Fruit fly (Drosophila melanogaster) whole organism, adult: ENCODE measurements around the gene CG42676.

ENCODE experiments used
- CG11617 ChIP-seq: fragments of 200-800 bp; sonication (Bioruptor generic); optimal IDR thresholded peaks from 2 replicates; lab custom pipeline; 2017; ENCODE audit warnings: mild to moderate bottlenecking, missing biosample characterization, missing genetic modification reagents, missing genetic modification characterization
- CG12768 ChIP-seq: fragments of 200-800 bp; sonication (Bioruptor generic); optimal IDR thresholded peaks from 2 replicates; lab custom pipeline; 2017; ENCODE audit warnings: missing biosample characterization, missing genetic modification characterization, mild to moderate bottlenecking, moderate library complexity, missing genetic modification reagents
- CG14711 ChIP-seq: fragments of 200-800 bp; sonication (Bioruptor generic); optimal IDR thresholded peaks from 2 replicates; lab custom pipeline; 2018; ENCODE audit warnings: missing biosample characterization, mild to moderate bottlenecking, missing genetic modification characterization, moderate library complexity
- CG1620 ChIP-seq: fragments of 200-800 bp; sonication (Bioruptor generic); optimal IDR thresholded peaks from 2 replicates; lab custom pipeline; 2016; ENCODE audit warnings: missing biosample characterization, missing genetic modification characterization
- CG33017 ChIP-seq: fragments of 200-800 bp; sonication (Bioruptor generic); optimal IDR thresholded peaks from 2 replicates; lab custom pipeline; 2018; ENCODE audit warnings: missing biosample characterization, mild to moderate bottlenecking, missing genetic modification characterization, moderate library complexity
- CG5204 ChIP-seq: fragments of 200-800 bp; sonication (Bioruptor generic); optimal IDR thresholded peaks from 2 replicates; lab custom pipeline; 2016; ENCODE audit warnings: missing biosample characterization, missing genetic modification characterization
- CG7045 ChIP-seq: fragments of 200-800 bp; sonication (Bioruptor generic); optimal IDR thresholded peaks from 2 replicates; lab custom pipeline; 2017; ENCODE audit warnings: missing biosample characterization, mild to moderate bottlenecking, missing genetic modification characterization
- CG7101 ChIP-seq: fragments of 200-800 bp; sonication (Bioruptor generic); optimal IDR thresholded peaks from 2 replicates; lab custom pipeline; 2018; ENCODE audit warnings: missing biosample characterization, mild to moderate bottlenecking, missing genetic modification characterization, moderate library complexity
- Clk ChIP-seq: fragments of 200-800 bp; sonication (Bioruptor generic); optimal IDR thresholded peaks from 2 replicates; lab custom pipeline; 2017; ENCODE audit warnings: missing biosample characterization, missing genetic modification characterization
- Crg-1 ChIP-seq: fragments of 200-800 bp; sonication (Bioruptor generic); optimal IDR thresholded peaks from 2 replicates; lab custom pipeline; 2016; ENCODE audit warnings: missing biosample characterization, missing genetic modification characterization
- Hr96 ChIP-seq: fragments of 200-800 bp; sonication (Bioruptor generic); optimal IDR thresholded peaks from 2 replicates; lab custom pipeline; 2016; ENCODE audit warnings: missing biosample characterization, missing genetic modification characterization
- Mnt ChIP-seq: fragments of 200-800 bp; sonication (Bioruptor generic); optimal IDR thresholded peaks from 2 replicates; lab custom pipeline; 2016; ENCODE audit warnings: missing biosample characterization, mild to moderate bottlenecking, missing genetic modification characterization
- bab1 ChIP-seq: fragments of 200-800 bp; sonication (Bioruptor generic); optimal IDR thresholded peaks from 3 replicates; lab custom pipeline; 2019; ENCODE audit warnings: missing biosample characterization, mild to moderate bottlenecking, missing genetic modification characterization, moderate library complexity
- cic ChIP-seq: fragments of 200-800 bp; sonication (Bioruptor generic); optimal IDR thresholded peaks from 2 replicates; lab custom pipeline; 2017; ENCODE audit warnings: missing biosample characterization, mild to moderate bottlenecking, missing genetic modification characterization, moderate library complexity
- cnc ChIP-seq, 2 experiments: fragments of >200 bp; optimal IDR thresholded peaks; 2 replicates each; lab custom pipeline; 2017
- kay ChIP-seq: fragments of 200-800 bp; sonication (Bioruptor generic); peaks from one replicate; lab custom pipeline; 2016; ENCODE audit warnings: missing biosample characterization, missing genetic modification characterization, borderline replicate concordance
- ovo ChIP-seq: fragments of 200-800 bp; sonication (Bioruptor generic); optimal IDR thresholded peaks from 2 replicates; lab custom pipeline; 2016; ENCODE audit warnings: missing biosample characterization, missing genetic modification characterization
- pad ChIP-seq: fragments of 200-800 bp; sonication (Bioruptor generic); optimal IDR thresholded peaks from 3 replicates; lab custom pipeline; 2017; ENCODE audit warnings: missing biosample characterization, missing genetic modification characterization, mild to moderate bottlenecking, moderate library complexity, missing genetic modification reagents
- tj ChIP-seq: fragments of 200-800 bp; sonication (Bioruptor generic); optimal IDR thresholded peaks from 3 replicates; lab custom pipeline; 2017; ENCODE audit warnings: missing biosample characterization, mild to moderate bottlenecking, missing genetic modification characterization, moderate library complexity
- toe ChIP-seq: fragments of 200-800 bp; sonication (Bioruptor generic); optimal IDR thresholded peaks from 2 replicates; lab custom pipeline; 2016; ENCODE audit warnings: missing biosample characterization, missing genetic modification characterization

Gene CG42676

dm6 chr3L:1829539-1829938, 26.6 kb downstream of the CG42676 start:
- TF ChIP-seq Crg-1 (GFP tag; lab: Kevin White, UChicago) (no peak), cic (GFP tag; lab: Kevin White, UChicago) (no peak), CG5204 (GFP tag; lab: Kevin White, UChicago) (no peak), CG33017 (tag; lab: Kevin White, UChicago) (no peak), pad (GFP tag; lab: Kevin White, UChicago) (no peak), CG1620 (no peak), CG12768 (GFP tag; lab: Kevin White, UChicago) (no peak), CG11617 (GFP tag; lab: Kevin White, UChicago) (no peak), CG7101 (tag; lab: Kevin White, UChicago) (no peak), CG7045 (GFP tag; lab: Kevin White, UChicago) (no peak), toe (GFP tag; lab: Kevin White, UChicago) (no peak)

- TF ChIP-seq Hr96 (GFP tag; lab: Kevin White, UChicago): no peak
- no peak for TF ChIP-seq cic (GFP tag; lab: Kevin White, UChicago)
- TF ChIP-seq CG14711 (tag; lab: Kevin White, UChicago): no peak
- TF ChIP-seq toe (GFP tag; lab: Kevin White, UChicago): no peak
These were observed 28.9 kb downstream of the CG42676 start, which contains the start of gene Cpr62Ba for dm6 chr3L:1831753-1832268. Gene Cpr62Ba, minus strand, starts transcription at chr3L:1831783.

- TF ChIP-seq ovo (GFP tag; lab: Kevin White, UChicago) (no peak), kay (GFP tag; lab: Kevin White, UChicago) (no peak), CG5204 (GFP tag; lab: Kevin White, UChicago) (no peak), pad (GFP tag; lab: Kevin White, UChicago) (no peak), cnc (optimal IDR thresholded peaks at IDR 0.05; lab: Kevin White, UChicago) (no peak), toe (GFP tag; lab: Kevin White, UChicago) (no peak), CG7045 (GFP tag; lab: Kevin White, UChicago) (no peak), CG12768 (GFP tag; lab: Kevin White, UChicago) (no peak), CG1620 (no peak), cic (GFP tag; lab: Kevin White, UChicago) (no peak), Crg-1 (GFP tag; lab: Kevin White, UChicago) (no peak), Clk (GFP tag; lab: Kevin White, UChicago) (no peak)
These were observed 32.2 kb downstream of the CG42676 start, which contains the start of gene Cpr62Bb for dm6 chr3L:1835064-1835463. Gene Cpr62Bb, minus strand, starts transcription at chr3L:1835164.

- TF ChIP-seq cnc (optimal IDR thresholded peaks at IDR 0.05; lab: Kevin White, UChicago): no peak
- no peak for TF ChIP-seq CG11617 (GFP tag; lab: Kevin White, UChicago)
These were observed 39.1 kb downstream of the CG42676 start, which contains the start of gene Cpr62Bc for dm6 chr3L:1841984-1842383. Gene Cpr62Bc, minus strand, starts transcription at chr3L:1842084.

DNA sequence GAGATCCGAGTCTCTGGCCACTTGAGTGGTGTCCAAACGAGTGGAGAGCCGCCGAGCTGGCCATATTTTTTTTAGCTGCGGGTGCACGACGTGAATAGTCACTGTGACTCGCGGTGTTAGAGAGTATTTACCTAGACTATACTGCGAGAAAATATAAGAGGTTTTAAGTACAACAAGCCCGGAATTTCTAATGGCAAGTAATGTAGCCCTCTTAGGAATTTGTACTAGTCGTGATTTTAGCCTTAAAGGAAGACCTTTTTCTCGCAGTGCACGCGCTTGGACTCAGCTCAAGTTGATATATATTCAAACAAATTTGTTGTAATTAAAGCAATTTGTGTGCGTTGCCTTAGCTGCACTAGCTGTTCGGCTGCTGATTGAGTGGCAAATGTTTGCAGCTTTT, 41.7 kb downstream of the CG42676 start:
- TF ChIP-seq Mnt (GFP tag; lab: Kevin White, UChicago) (no peak), cic (GFP tag; lab: Kevin White, UChicago) (no peak), Crg-1 (GFP tag; lab: Kevin White, UChicago) (no peak), CG33017 (tag; lab: Kevin White, UChicago) (no peak), toe (GFP tag; lab: Kevin White, UChicago) (no peak), CG5204 (GFP tag; lab: Kevin White, UChicago) (no peak), CG1620 (no peak), kay (GFP tag; lab: Kevin White, UChicago) (no peak), pad (GFP tag; lab: Kevin White, UChicago) (no peak), cnc (optimal IDR thresholded peaks at IDR 0.05; lab: Kevin White, UChicago) (no peak), CG7101 (tag; lab: Kevin White, UChicago) (no peak), ovo (GFP tag; lab: Kevin White, UChicago) (no peak), tj (GFP tag; lab: Kevin White, UChicago) (no peak), bab1 (GFP tag; lab: Kevin White, UChicago) (no peak), Clk (GFP tag; lab: Kevin White, UChicago) (no peak)

DNA sequence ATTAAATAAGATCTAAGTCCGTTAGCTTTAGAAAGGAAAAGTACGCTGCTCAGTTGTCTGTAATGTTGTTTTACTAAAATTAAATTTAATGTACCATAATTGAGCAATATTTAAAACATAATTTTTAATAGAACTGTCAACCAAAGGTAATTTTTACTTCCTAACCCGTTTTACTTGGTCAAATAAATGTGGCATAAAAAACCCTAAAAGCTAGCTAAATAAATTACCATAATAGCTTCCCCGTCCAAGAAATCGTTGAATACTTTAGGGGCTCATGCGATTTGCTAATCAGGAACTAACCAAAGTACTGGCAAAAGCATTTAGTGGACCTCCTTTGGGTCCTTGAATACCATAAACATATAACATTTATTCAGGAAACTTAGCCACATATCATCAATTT, 47.6 kb downstream of the CG42676 start:
- TF ChIP-seq kay (GFP tag; lab: Kevin White, UChicago): peak; percentile 5
- TF ChIP-seq cic (GFP tag; lab: Kevin White, UChicago): no peak

- TF ChIP-seq Mnt (GFP tag; lab: Kevin White, UChicago) (no peak), CG33017 (tag; lab: Kevin White, UChicago) (no peak)
These were observed 50.4 kb downstream of the CG42676 start for dm6 chr3L:1853277-1853676.
